Fruit fly (Drosophila melanogaster): Measurements from ENCODE around the gene CG9799.
A peak's percentile ranks its signal among the peaks of the same experiment; 100 is the strongest.

Gene CG9799

DNA sequence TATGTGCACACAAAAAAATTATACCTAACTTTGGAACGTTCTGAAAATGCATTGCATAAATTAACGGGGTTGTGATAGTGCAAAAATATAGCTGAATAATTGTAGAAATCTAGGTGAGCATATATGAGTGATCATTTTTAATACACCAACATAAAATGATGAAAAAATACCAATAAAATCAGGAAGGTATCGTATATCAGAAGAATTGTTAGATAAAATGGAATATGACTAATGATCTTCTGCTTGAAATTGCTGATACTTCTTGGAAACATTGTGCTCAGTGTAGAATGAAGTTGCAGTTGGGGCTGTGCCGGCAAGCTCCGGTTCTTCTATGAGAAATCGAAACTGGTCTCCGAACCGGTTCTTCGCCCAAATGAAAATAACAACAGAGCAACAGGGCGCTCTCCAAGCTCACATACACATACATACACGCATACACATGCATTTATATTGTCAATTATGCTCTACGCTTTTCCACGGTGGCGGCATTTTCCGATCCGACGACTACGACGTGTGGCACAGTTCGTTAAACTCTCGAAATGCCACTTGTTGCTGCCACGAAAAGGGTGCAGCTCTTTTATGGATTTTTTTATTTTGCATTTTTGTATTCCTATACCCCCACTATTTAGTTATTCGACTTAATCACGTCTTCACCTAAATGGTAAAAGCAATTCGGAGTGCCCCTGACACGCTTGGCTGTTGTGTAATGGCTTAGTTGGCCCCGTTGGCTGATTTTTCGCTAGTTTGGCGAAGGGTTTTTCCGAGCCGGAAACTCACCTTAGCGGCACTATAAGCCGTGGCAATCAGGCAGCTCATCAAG lies 12.6 kb upstream of the CG9799 start:
- peak; percentile 83 for TF ChIP-seq CG11762 (GFP tag; optimal IDR thresholded peaks at IDR 0.05; ENCODE audit: insufficient read depth)
- peak; percentile 93 for TF ChIP-seq CG6808 (GFP tag; optimal IDR thresholded peaks at IDR 0.05)
- peak; percentile 88 for TF ChIP-seq CG6163 (GFP tag; IDR thresholded peaks at IDR 0.05)
- TF ChIP-seq lz (GFP tag; optimal IDR thresholded peaks at IDR 0.05), result peak; percentile 96
- TF ChIP-seq CG15336 (GFP tag; IDR thresholded peaks at IDR 0.05), result peak; percentile 93
- peak; percentile 92 for TF ChIP-seq Sox15 (GFP tag; optimal IDR thresholded peaks at IDR 0.05)
- peak; percentile 93 for TF ChIP-seq topi (GFP tag; optimal IDR thresholded peaks at IDR 0.05)
- peak; percentile 95 for TF ChIP-seq acj6 (GFP tag; optimal IDR thresholded peaks at IDR 0.05)
- TF ChIP-seq dac (GFP tag; optimal IDR thresholded peaks at IDR 0.05), result peak; percentile 82
- TF ChIP-seq svp (GFP tag), result peak; percentile 97
- TF ChIP-seq esn (GFP tag; optimal IDR thresholded peaks at IDR 0.05), result peak; percentile 97
- TF ChIP-seq vri (GFP tag; optimal IDR thresholded peaks at IDR 0.05), result peak; percentile 93
- TF ChIP-seq fd85E (GFP tag; optimal IDR thresholded peaks at IDR 0.05), result peak; percentile 74
- TF ChIP-seq Blimp-1 (GFP tag; optimal IDR thresholded peaks at IDR 0.05), result peak; percentile 91
- TF ChIP-seq spab (GFP tag; optimal IDR thresholded peaks at IDR 0.05), result peak; percentile 92
- TF ChIP-seq cyc (GFP tag; optimal IDR thresholded peaks at IDR 0.05), result peak; percentile 89
- peak; percentile 68 for TF ChIP-seq CG6854 (GFP tag; optimal IDR thresholded peaks at IDR 0.05)
- peak; percentile 94 for TF ChIP-seq Smox (GFP tag; optimal IDR thresholded peaks at IDR 0.05)
- TF ChIP-seq CG1621 (tag; optimal IDR thresholded peaks at IDR 0.05), result peak; percentile 91
- peak; percentile 51 for TF ChIP-seq Eip93F (GFP tag; optimal IDR thresholded peaks at IDR 0.05)
- TF ChIP-seq salr (GFP tag; optimal IDR thresholded peaks at IDR 0.05), result peak; percentile 85 to 95
- TF ChIP-seq CG4318 (GFP tag; optimal IDR thresholded peaks at IDR 0.05), result peak; percentile 91
- TF ChIP-seq Hr4 (GFP tag; optimal IDR thresholded peaks at IDR 0.05), result peak; percentile 97
- peak; percentile 93 for TF ChIP-seq achi (GFP tag; optimal IDR thresholded peaks at IDR 0.05)
- peak; percentile 80 for TF ChIP-seq Lpt (GFP tag; optimal IDR thresholded peaks at IDR 0.05)
- TF ChIP-seq CG8632 (GFP tag; optimal IDR thresholded peaks at IDR 0.05), result peak; percentile 96
- TF ChIP-seq CG8119 (GFP tag; IDR thresholded peaks at IDR 0.05), result peak; percentile 94
- peak; percentile 81 for TF ChIP-seq CG11902 (GFP tag; optimal IDR thresholded peaks at IDR 0.05)
- TF ChIP-seq Eip75B (GFP tag; optimal IDR thresholded peaks at IDR 0.05), result peak; percentile 97
- peak; percentile 81 for TF ChIP-seq Gug (GFP tag; IDR thresholded peaks at IDR 0.05)
- TF ChIP-seq CG16779 (tag; optimal IDR thresholded peaks at IDR 0.05), result peak; percentile 90
- TF ChIP-seq Sox14 (GFP tag; optimal IDR thresholded peaks at IDR 0.05), result peak; percentile 96
- peak; percentile 97 for TF ChIP-seq pdm3 (GFP tag; optimal IDR thresholded peaks at IDR 0.05)
- peak; percentile 96 for TF ChIP-seq net (GFP tag; optimal IDR thresholded peaks at IDR 0.05)
- peak; percentile 96 for TF ChIP-seq OdsH (GFP tag; optimal IDR thresholded peaks at IDR 0.05)
- peak; percentile 95 for TF ChIP-seq Met (GFP tag; optimal IDR thresholded peaks at IDR 0.05)
- peak; percentile 91 to 93 for TF ChIP-seq ss (GFP tag; optimal IDR thresholded peaks at IDR 0.05)
- peak; percentile 97 for TF ChIP-seq CG32006 (GFP tag; optimal IDR thresholded peaks at IDR 0.05)
- TF ChIP-seq CG6792 (GFP tag; optimal IDR thresholded peaks at IDR 0.05), result peak; percentile 94
- TF ChIP-seq CG6276 (GFP tag; optimal IDR thresholded peaks at IDR 0.05), result peak; percentile 92
- TF ChIP-seq CG9139 (GFP tag; optimal IDR thresholded peaks at IDR 0.05), result peak; percentile 76
- peak; percentile 95 for TF ChIP-seq CG10631 (GFP tag; optimal IDR thresholded peaks at IDR 0.05)
- TF ChIP-seq Sox102F (GFP tag; optimal IDR thresholded peaks at IDR 0.05), result peak; percentile 95
- TF ChIP-seq CG7368 (GFP tag; optimal IDR thresholded peaks at IDR 0.05), result peak; percentile 91
- TF ChIP-seq CG3919 (GFP tag; optimal IDR thresholded peaks at IDR 0.05), result peak; percentile 91
- TF ChIP-seq Hr39 (GFP tag; optimal IDR thresholded peaks at IDR 0.05), result peak; percentile 94
- peak; percentile 74 for TF ChIP-seq CG11294 (GFP tag; IDR thresholded peaks at IDR 0.05)
- TF ChIP-seq CG31627 (GFP tag; optimal IDR thresholded peaks at IDR 0.05), result peak; percentile 93
- TF ChIP-seq Eip78C (GFP tag), result peak; percentile 99
- peak; percentile 93 for TF ChIP-seq Ets96B (tag; optimal IDR thresholded peaks at IDR 0.05)
